Worm (Caenorhabditis elegans): ENCODE data around the gene nas-3.

ce11 chrV:9491440-9492160 is 13.6 kb downstream of the nas-3 start, which contains the start of gene K06A4.7:
- TF ChIP-seq B0261.1 (tag; optimal IDR thresholded peaks at IDR 0.05) = no peak
- no peak for TF ChIP-seq unc-130 (GFP tag; optimal IDR thresholded peaks at IDR 0.05)
- TF ChIP-seq tbx-9 (tag; optimal IDR thresholded peaks at IDR 0.05; ENCODE audit: borderline replicate concordance) = no peak
- TF ChIP-seq ztf-26 (tag; optimal IDR thresholded peaks at IDR 0.05) = no peak

All from whole organism, young adult.